Fruit fly (Drosophila melanogaster): Measurements from ENCODE around the gene ERR.

ERR gene

DNA sequence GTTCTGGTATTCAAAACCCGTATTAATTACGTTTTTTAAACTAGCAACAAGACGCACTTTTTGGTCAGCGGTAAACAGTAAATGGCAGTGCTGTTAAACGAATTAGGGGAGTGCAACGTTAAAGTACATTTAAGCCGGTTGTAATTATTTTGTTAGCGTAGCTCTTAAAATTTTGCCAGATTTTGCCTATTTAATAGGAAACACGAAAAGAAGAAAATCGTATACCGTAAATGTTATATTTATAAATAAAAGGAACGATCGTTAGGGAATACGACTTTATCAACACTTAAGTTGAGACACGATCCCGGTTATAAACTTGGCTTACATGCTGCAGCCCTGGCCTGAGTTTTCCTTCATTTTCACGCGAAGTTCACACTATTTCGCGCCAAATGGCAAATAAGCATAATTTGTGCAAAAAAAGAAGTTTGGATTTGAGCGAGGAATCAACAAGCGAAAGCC lies 49.0 kb downstream of the ERR start, which contains the start of the genes Setx and mus301 (continued):
- peak; percentile 81 for TF ChIP-seq Mad (GFP tag; optimal IDR thresholded peaks at IDR 0.05)
- TF ChIP-seq Hsf (GFP tag; optimal IDR thresholded peaks at IDR 0.05), result peak; percentile 89
- TF ChIP-seq CG2889 (GFP tag; IDR thresholded peaks at IDR 0.05), result peak; percentile 44; the same call in 1 of the 3 replicates
- no peak for TF ChIP-seq Nf-YA (GFP tag; IDR thresholded peaks at IDR 0.05)
- TF ChIP-seq ara (GFP tag; IDR thresholded peaks at IDR 0.05), result peak; percentile 59; the same call in 1 of the 2 replicates
- peak; percentile 66 for TF ChIP-seq CG32772 (GFP tag; IDR thresholded peaks at IDR 0.05)
- TF ChIP-seq Tbp (GFP tag; optimal IDR thresholded peaks at IDR 0.05), result no peak
- no peak for TF ChIP-seq CG17829 (tag; optimal IDR thresholded peaks at IDR 0.05)
- TF ChIP-seq pros (GFP tag; optimal IDR thresholded peaks at IDR 0.05), result no peak
- TF ChIP-seq CG15479 (GFP tag; optimal IDR thresholded peaks at IDR 0.05), result peak; percentile 20
- peak; percentile 80 for TF ChIP-seq CG10654 (GFP tag; optimal IDR thresholded peaks at IDR 0.05)
- peak; percentile 44 for TF ChIP-seq gcm2 (GFP tag; optimal IDR thresholded peaks at IDR 0.05)
- no peak for TF ChIP-seq CG6683 (GFP tag; optimal IDR thresholded peaks at IDR 0.05)
- TF ChIP-seq CHES-1-like (GFP tag; optimal IDR thresholded peaks at IDR 0.05), result peak; percentile 85
- TF ChIP-seq CG12219 (GFP tag; optimal IDR thresholded peaks at IDR 0.05), result no peak
- TF ChIP-seq BEAF-32 (GFP tag; optimal IDR thresholded peaks at IDR 0.05), result peak; percentile 56
- TF ChIP-seq Deaf1 (tag; optimal IDR thresholded peaks at IDR 0.05), result no peak
- no peak for TF ChIP-seq MTF-1 (GFP tag; optimal IDR thresholded peaks at IDR 0.05; ENCODE audit: borderline replicate concordance)
- peak; percentile 66 for TF ChIP-seq CG1792 (GFP tag; optimal IDR thresholded peaks at IDR 0.05)
- peak; percentile 70 for TF ChIP-seq p53 (GFP tag; optimal IDR thresholded peaks at IDR 0.05)
- TF ChIP-seq CG13624 (GFP tag; optimal IDR thresholded peaks at IDR 0.05), result peak; percentile 91
- TF ChIP-seq ap (GFP tag; IDR thresholded peaks at IDR 0.05), result peak; percentile 20; the same call in 1 of the 2 replicates
- TF ChIP-seq C15 (GFP tag; IDR thresholded peaks at IDR 0.05), result 0 out of 3 replicates have a peak, but pooled peaks have one; percentile 28
- peak; percentile 85 for TF ChIP-seq Dp (GFP tag; optimal IDR thresholded peaks at IDR 0.05)
- peak; percentile 40 for TF ChIP-seq Asciz (GFP tag; optimal IDR thresholded peaks at IDR 0.05)
- TF ChIP-seq H2.0 (GFP tag; IDR thresholded peaks at IDR 0.05), result peak; percentile 62
- peak; percentile 37; the same call in 2 of the 3 replicates for TF ChIP-seq croc (GFP tag; conservative IDR thresholded peaks at IDR 0.05)
- peak; percentile 54 for TF ChIP-seq CG3995 (GFP tag; optimal IDR thresholded peaks at IDR 0.05)
- peak; percentile 27 for TF ChIP-seq CG11398 (GFP tag; optimal IDR thresholded peaks at IDR 0.05)
- TF ChIP-seq CG11696 (GFP tag; IDR thresholded peaks at IDR 0.05), result no peak
- no peak for TF ChIP-seq CG7839 (tag; optimal IDR thresholded peaks at IDR 0.05)
- TF ChIP-seq Elba2 (GFP tag; optimal IDR thresholded peaks at IDR 0.05), result peak; percentile 98
- no peak for TF ChIP-seq gsb-n (tag; optimal IDR thresholded peaks at IDR 0.05)
- TF ChIP-seq CG17612 (GFP tag; IDR thresholded peaks at IDR 0.05), result no peak
- peak; percentile 69 for TF ChIP-seq HHEX (GFP tag; optimal IDR thresholded peaks at IDR 0.05)
- TF ChIP-seq NFAT (GFP tag; IDR thresholded peaks at IDR 0.05), result peak; percentile 69
- TF ChIP-seq fru (optimal IDR thresholded peaks at IDR 0.05), result no peak
- TF ChIP-seq h (optimal IDR thresholded peaks at IDR 0.05), result no peak
- TF ChIP-seq chif (GFP tag; optimal IDR thresholded peaks at IDR 0.05), result peak; percentile 61 to 86
- peak; percentile 54; the same call in 1 of the 2 replicates for TF ChIP-seq ttk (GFP tag; IDR thresholded peaks at IDR 0.05)
- TF ChIP-seq CG11504 (tag; optimal IDR thresholded peaks at IDR 0.05), result no peak
- peak; percentile 83 for TF ChIP-seq CG4282 (GFP tag; optimal IDR thresholded peaks at IDR 0.05)
- peak; percentile 26 for TF ChIP-seq Mes4 (GFP tag; optimal IDR thresholded peaks at IDR 0.05)
- TF ChIP-seq CG18764 (GFP tag; optimal IDR thresholded peaks at IDR 0.05), result peak; percentile 79
- peak; percentile 95 for TF ChIP-seq Lhr (GFP tag; optimal IDR thresholded peaks at IDR 0.05)
- TF ChIP-seq nerfin-1 (tag; optimal IDR thresholded peaks at IDR 0.05), result peak; percentile 62
- TF ChIP-seq corto (GFP tag; optimal IDR thresholded peaks at IDR 0.05), result peak; percentile 11
- peak; percentile 84 for TF ChIP-seq CG13775 (GFP tag; optimal IDR thresholded peaks at IDR 0.05)
- 0 out of 2 replicates have a peak, but pooled peaks have one; percentile 48 for TF ChIP-seq ham (GFP tag; IDR thresholded peaks at IDR 0.05)
- no peak for TF ChIP-seq en (GFP tag; optimal IDR thresholded peaks at IDR 0.05)
- TF ChIP-seq CG12391 (tag; optimal IDR thresholded peaks at IDR 0.05), result peak; percentile 82

Measured in whole organism, embryonic.